Fruit fly (Drosophila melanogaster): ENCODE measurements around the gene CG1271.
A peak's percentile ranks its signal among the peaks of the same experiment; 100 is the strongest.

Gene CG1271

dm6 chr3L:3078398-3079155 is 26.3 kb downstream of the CG1271 start (continued):
- TF ChIP-seq CG8281 (tag; optimal IDR thresholded peaks at IDR 0.05) (no peak), kni (GFP tag; optimal IDR thresholded peaks at IDR 0.05) (peak; percentile 39), row (GFP tag; IDR thresholded peaks at IDR 0.05) (peak; percentile 71), bcd (GFP tag; optimal IDR thresholded peaks at IDR 0.05) (peak; percentile 36), HLH4C (GFP tag; IDR thresholded peaks at IDR 0.05; ENCODE audit: partially characterized antibody) (no peak), Jarid2 (GFP tag; optimal IDR thresholded peaks at IDR 0.05) (no peak), CG12219 (GFP tag; optimal IDR thresholded peaks at IDR 0.05) (no peak), CHES-1-like (GFP tag; optimal IDR thresholded peaks at IDR 0.05) (no peak), Trl (optimal IDR thresholded peaks at IDR 0.05) (no peak), Trl (GFP tag; optimal IDR thresholded peaks at IDR 0.05) (peak; percentile 38), CTCF (GFP tag; optimal IDR thresholded peaks at IDR 0.05) (no peak), dan (GFP tag; IDR thresholded peaks at IDR 0.05) (no peak), pum (GFP tag; optimal IDR thresholded peaks at IDR 0.05) (no peak), Ada2b (GFP tag; IDR thresholded peaks at IDR 0.05) (no peak), CG13296 (GFP tag; optimal IDR thresholded peaks at IDR 0.05) (peak; percentile 80), nmo (GFP tag; optimal IDR thresholded peaks at IDR 0.05) (peak; percentile 36), ems (GFP tag; optimal IDR thresholded peaks at IDR 0.05) (no peak), tna (GFP tag; IDR thresholded peaks at IDR 0.05; ENCODE audit: partially characterized antibody) (no peak), CG13775 (GFP tag; optimal IDR thresholded peaks at IDR 0.05) (no peak), Dip2 (GFP tag; IDR thresholded peaks at IDR 0.05) (no peak), toy (GFP tag; IDR thresholded peaks at IDR 0.05) (no peak), CG8478 (optimal IDR thresholded peaks at IDR 0.05) (no peak), C15 (GFP tag; IDR thresholded peaks at IDR 0.05) (no peak), Pdp1 (GFP tag; optimal IDR thresholded peaks at IDR 0.05) (no peak), sisA (GFP tag; IDR thresholded peaks at IDR 0.05) (no peak), Six4 (GFP tag; optimal IDR thresholded peaks at IDR 0.05) (peak; percentile 20), NC2α (GFP tag; optimal IDR thresholded peaks at IDR 0.05) (no peak), wor (GFP tag; IDR thresholded peaks at IDR 0.05) (no peak), CG1792 (GFP tag; optimal IDR thresholded peaks at IDR 0.05) (no peak), Sin3A (optimal IDR thresholded peaks at IDR 0.05) (no peak), CG17359 (tag; optimal IDR thresholded peaks at IDR 0.05) (peak; percentile 31), Fer3 (tag; optimal IDR thresholded peaks at IDR 0.05) (peak; percentile 23), CG12391 (tag; optimal IDR thresholded peaks at IDR 0.05) (peak; percentile 45), ftz-f1 (GFP tag; optimal IDR thresholded peaks at IDR 0.05) (no peak), Dref (GFP tag; IDR thresholded peaks at IDR 0.05) (no peak), stwl (tag; optimal IDR thresholded peaks at IDR 0.05) (no peak), jumu (GFP tag; optimal IDR thresholded peaks at IDR 0.05) (no peak), CG4617 (GFP tag; optimal IDR thresholded peaks at IDR 0.05; ENCODE audit: borderline replicate concordance) (no peak), Xbp1 (GFP tag; optimal IDR thresholded peaks at IDR 0.05) (peak; percentile 27), CG4328 (GFP tag; optimal IDR thresholded peaks at IDR 0.05) (peak; percentile 46), Bgb (GFP tag; IDR thresholded peaks at IDR 0.05; ENCODE audit: partially characterized antibody) (no peak), sc (optimal IDR thresholded peaks at IDR 0.05) (no peak), sc (GFP tag; optimal IDR thresholded peaks at IDR 0.05) (no peak), CG2116 (GFP tag; optimal IDR thresholded peaks at IDR 0.05) (no peak), wdn (GFP tag; IDR thresholded peaks at IDR 0.05) (no peak), jing (GFP tag; optimal IDR thresholded peaks at IDR 0.05) (no peak), CG2129 (GFP tag; IDR thresholded peaks at IDR 0.05; ENCODE audit: partially characterized antibody) (no peak), CG18764 (GFP tag; optimal IDR thresholded peaks at IDR 0.05) (no peak), nerfin-2 (GFP tag; IDR thresholded peaks at IDR 0.05; ENCODE audit: partially characterized antibody) (no peak), CG14441 (GFP tag; IDR thresholded peaks at IDR 0.05) (no peak; the same call in 1 of the 2 replicates), Poxn (GFP tag; IDR thresholded peaks at IDR 0.05) (no peak), tio (GFP tag; optimal IDR thresholded peaks at IDR 0.05) (no peak)
